Fruit fly (Drosophila melanogaster): ENCODE data around the gene Wdr82.
A peak's percentile ranks its signal among the peaks of the same experiment; 100 is the strongest.

Wdr82 gene

dm6 chr2L:8414887-8415883 lies 40.9 kb downstream of the Wdr82 start, which contains the start of the genes CG13398 and Akap200 (continued):
- no peak for TF ChIP-seq CG4360 (GFP tag; IDR thresholded peaks at IDR 0.05)
- peak; percentile 66 for TF ChIP-seq CG14710 (tag; optimal IDR thresholded peaks at IDR 0.05)
- TF ChIP-seq pzg (GFP tag; optimal IDR thresholded peaks at IDR 0.05): peak; percentile 49
- TF ChIP-seq lbe (GFP tag; optimal IDR thresholded peaks at IDR 0.05): no peak
- no peak for TF ChIP-seq CG6272 (GFP tag; IDR thresholded peaks at IDR 0.05)
- peak; percentile 3 for TF ChIP-seq Hmr (GFP tag; optimal IDR thresholded peaks at IDR 0.05)
- peak; percentile 80 for TF ChIP-seq gfzf (GFP tag; optimal IDR thresholded peaks at IDR 0.05)
- no peak for TF ChIP-seq Fer1 (GFP tag; optimal IDR thresholded peaks at IDR 0.05)
- TF ChIP-seq TFAM (GFP tag; optimal IDR thresholded peaks at IDR 0.05): no peak
- TF ChIP-seq cas (GFP tag; IDR thresholded peaks at IDR 0.05): no peak
- TF ChIP-seq CG13624 (GFP tag; optimal IDR thresholded peaks at IDR 0.05): no peak
- no peak for TF ChIP-seq Stat92E (GFP tag; optimal IDR thresholded peaks at IDR 0.05)
- no peak for TF ChIP-seq CG17802 (tag; optimal IDR thresholded peaks at IDR 0.05)
- TF ChIP-seq gcm (GFP tag; optimal IDR thresholded peaks at IDR 0.05): no peak
- TF ChIP-seq CHES-1-like (GFP tag; optimal IDR thresholded peaks at IDR 0.05): no peak
- TF ChIP-seq Dp (GFP tag; optimal IDR thresholded peaks at IDR 0.05): peak; percentile 49
- no peak for TF ChIP-seq Hr78 (GFP tag; optimal IDR thresholded peaks at IDR 0.05)
- TF ChIP-seq CG12659 (GFP tag; optimal IDR thresholded peaks at IDR 0.05): peak; percentile 55
- no peak for TF ChIP-seq sna (GFP tag; IDR thresholded peaks at IDR 0.05; ENCODE audit: partially characterized antibody)
- TF ChIP-seq E2f2 (GFP tag; IDR thresholded peaks at IDR 0.05): peak; percentile 45
- TF ChIP-seq CG18764 (GFP tag; optimal IDR thresholded peaks at IDR 0.05): no peak
- peak; percentile 41; the same call in 1 of the 2 replicates for TF ChIP-seq slbo (GFP tag; IDR thresholded peaks at IDR 0.05)
- TF ChIP-seq CG3847 (GFP tag; IDR thresholded peaks at IDR 0.05): peak; percentile 66
- TF ChIP-seq CG33213 (GFP tag; optimal IDR thresholded peaks at IDR 0.05): no peak
- TF ChIP-seq CG13287 (GFP tag; IDR thresholded peaks at IDR 0.05; ENCODE audit: partially characterized antibody): 0 out of 2 replicates have a peak, but pooled peaks have one; percentile 15
- peak; percentile 31 for TF ChIP-seq CG1602 (GFP tag; optimal IDR thresholded peaks at IDR 0.05)

dm6 chr2L:8416350-8417046 lies 42.2 kb downstream of the Wdr82 start:
- TF ChIP-seq CG9797 (GFP tag; optimal IDR thresholded peaks at IDR 0.05) (no peak), gem (tag; optimal IDR thresholded peaks at IDR 0.05) (peak; percentile 1), CG13287 (GFP tag; IDR thresholded peaks at IDR 0.05; ENCODE audit: partially characterized antibody) (peak; percentile 17; the same call in 1 of the 2 replicates), nom (GFP tag; optimal IDR thresholded peaks at IDR 0.05) (peak; percentile 83), sens (GFP tag) (peak; percentile 72), bsh (GFP tag; optimal IDR thresholded peaks at IDR 0.05) (peak in 1 of 2 experiments; percentile 70), Taf1 (GFP tag; IDR thresholded peaks at IDR 0.05) (no peak), dpn (GFP tag; optimal IDR thresholded peaks at IDR 0.05) (peak in 1 of 2 experiments; percentile 1), lbe (GFP tag; optimal IDR thresholded peaks at IDR 0.05) (peak; percentile 55), grau (tag; optimal IDR thresholded peaks at IDR 0.05) (peak; percentile 94), run (tag; optimal IDR thresholded peaks at IDR 0.05) (no peak), Antp (GFP tag; optimal IDR thresholded peaks at IDR 0.05) (peak; percentile 9), CG8281 (tag; optimal IDR thresholded peaks at IDR 0.05) (peak; percentile 100), Xbp1 (GFP tag; optimal IDR thresholded peaks at IDR 0.05) (peak; percentile 3), disco-r (GFP tag; optimal IDR thresholded peaks at IDR 0.05) (no peak), Dp (GFP tag; optimal IDR thresholded peaks at IDR 0.05) (peak; percentile 35), psq (GFP tag; optimal IDR thresholded peaks at IDR 0.05) (peak; percentile 69), HmgD (GFP tag; optimal IDR thresholded peaks at IDR 0.05) (peak; percentile 57), Atf6 (GFP tag; IDR thresholded peaks at IDR 0.05) (peak; percentile 58; the same call in 1 of the 2 replicates), z (GFP tag; IDR thresholded peaks at IDR 0.05) (peak; percentile 70; the same call in 2 of the 3 replicates), dan (GFP tag; IDR thresholded peaks at IDR 0.05) (no peak), CG42726 (GFP tag; IDR thresholded peaks at IDR 0.05; ENCODE audit: partially characterized antibody) (no peak)

All from whole organism, embryonic.